Worm (Caenorhabditis elegans) whole organism, mixed stage, embryonic: ENCODE measurements around the gene C02E7.8.

Source experiments
- mls-2 ChIP-seq: sonication (generic microtip); optimal IDR thresholded peaks from 2 replicates; lab custom pipeline; 2016; ENCODE audit warnings: mild to moderate bottlenecking, missing genetic modification characterization, moderate library complexity, missing compliant biosample characterization
- nhr-237 ChIP-seq: fragments of 150-350 bp; optimal IDR thresholded peaks from 2 replicates; lab custom pipeline; 2014; ENCODE audit warnings: missing biosample characterization, missing genetic modification characterization
- nhr-28 ChIP-seq: fragments of 150-350 bp; optimal IDR thresholded peaks from 2 replicates; lab custom pipeline; 2014; ENCODE audit warnings: missing biosample characterization, missing genetic modification characterization
- nhr-76 ChIP-seq: sonication (generic microtip); optimal IDR thresholded peaks from 2 replicates; lab custom pipeline; 2017; ENCODE audit warnings: missing biosample characterization, missing genetic modification characterization
- pha-4 ChIP-seq: fragments of 150-350 bp; optimal IDR thresholded peaks from 2 replicates; lab custom pipeline; 2018; ENCODE audit warnings: missing biosample characterization, missing genetic modification reagents, missing genetic modification characterization

- TF ChIP-seq nhr-76 (tag; lab: Kevin White, UChicago) (no peak), pha-4 (tag; lab: Kevin White, UChicago) (no peak), mls-2 (tag; lab: Kevin White, UChicago) (no peak), nhr-237 (tag; lab: Kevin White, UChicago) (no peak), nhr-28 (tag; lab: Kevin White, UChicago) (no peak)
Observed at ce11 chrV:4913853-4914252, 6.7 kb downstream of the C02E7.8 start.
